Worm (Caenorhabditis elegans) whole organism, L4 larva: Measurements from ENCODE around the gene C50H2.4.

Experiments used
- D1046.2 ChIP-seq: fragments of 200-800 bp; sonication (Bioruptor generic); IDR thresholded peaks from 2 replicates; pipeline ENCODE4 v1.3.6; 2022; ENCODE audit warnings: missing genetic modification characterization, missing compliant biosample characterization
- F10B5.3 ChIP-seq: sonication (generic microtip); optimal IDR thresholded peaks from 2 replicates; lab custom pipeline; 2016; ENCODE audit warnings: mild to moderate bottlenecking, missing genetic modification characterization, missing compliant biosample characterization
- F26F4.8 ChIP-seq: fragments of 200-800 bp; sonication (Bioruptor generic); conservative IDR thresholded peaks from 2 replicates; pipeline ENCODE4 v1.3.6; 2022; ENCODE audit warnings: missing genetic modification characterization, missing compliant biosample characterization
- F44E2.7 ChIP-seq: fragments of 200-800 bp; sonication (Bioruptor generic); IDR thresholded peaks from 2 replicates; pipeline ENCODE4 v2.1.2; 2022; ENCODE audit warnings: missing genetic modification characterization, missing compliant biosample characterization
- R02D3.7 ChIP-seq: fragments of 150-350 bp; sonication (generic microtip); optimal IDR thresholded peaks from 3 replicates; lab custom pipeline; 2014; ENCODE audit warnings: missing biosample characterization, missing genetic modification characterization
- Y48G9A.11 ChIP-seq: fragments of 200-800 bp; sonication (Bioruptor generic); IDR thresholded peaks from 2 replicates; pipeline ENCODE4 v1.3.6; 2022; ENCODE audit warnings: missing genetic modification reagents, missing genetic modification characterization, missing compliant biosample characterization
- Y5F2A.4 ChIP-seq: fragments of 200-800 bp; sonication (Bioruptor generic); optimal IDR thresholded peaks from 2 replicates; lab custom pipeline; 2018; ENCODE audit warnings: mild to moderate bottlenecking, missing genetic modification characterization, missing compliant biosample characterization
- Y75B8A.6 ChIP-seq: fragments of 200-800 bp; sonication (Bioruptor generic); IDR thresholded peaks from 2 replicates; pipeline ENCODE4 v1.3.6; 2022; ENCODE audit warnings: missing genetic modification reagents, missing genetic modification characterization, missing compliant biosample characterization
- aha-1 ChIP-seq: fragments of 150-350 bp; peaks from one replicate; lab custom pipeline; 2014; ENCODE audit warnings: missing biosample characterization, missing genetic modification characterization
- ama-1 ChIP-seq: fragments of 150-350 bp; optimal IDR thresholded peaks from 2 replicates; lab custom pipeline; 2014; ENCODE audit warnings: inconsistent platforms, mixed read lengths
- arid-1 ChIP-seq: fragments of 200-800 bp; sonication (Bioruptor generic); conservative IDR thresholded peaks from 2 replicates; pipeline ENCODE4 v1.3.6; 2022; ENCODE audit warnings: missing genetic modification reagents, missing genetic modification characterization, missing compliant biosample characterization
- ceh-20 ChIP-seq: fragments of 200-800 bp; sonication (Bioruptor generic); IDR thresholded peaks from 2 replicates; pipeline ENCODE4 v1.3.6; 2022; ENCODE audit warnings: missing genetic modification reagents, missing genetic modification characterization, missing compliant biosample characterization
- ceh-82 ChIP-seq: sonication (generic microtip); optimal IDR thresholded peaks from 2 replicates; lab custom pipeline; 2017; ENCODE audit warnings: missing biosample characterization, missing genetic modification characterization
- daf-12 ChIP-seq: fragments of 150-350 bp; optimal IDR thresholded peaks from 2 replicates; lab custom pipeline; 2014; ENCODE audit warnings: missing biosample characterization, missing genetic modification reagents, missing genetic modification characterization
- daf-16 ChIP-seq, 3 experiments: sonication (generic microtip); optimal IDR thresholded peaks; 2 replicates each; lab custom pipeline; 2016 to 2017; ENCODE audit warnings: missing genetic modification characterization in 3 of 3, missing genetic modification reagents in 3 of 3, mild to moderate bottlenecking in 2 of 3, missing compliant biosample characterization in 2 of 3, missing biosample characterization in 1 of 3, moderate library complexity in 1 of 3
- dmd-6 ChIP-seq: fragments of 200-800 bp; sonication (Bioruptor generic); IDR thresholded peaks from 2 replicates; pipeline ENCODE4 v1.3.6; 2022; ENCODE audit warnings: missing genetic modification reagents, missing genetic modification characterization, missing compliant biosample characterization
- dve-1 ChIP-seq: sonication (generic microtip); optimal IDR thresholded peaks from 2 replicates; lab custom pipeline; 2017; ENCODE audit warnings: antibody characterized with exemption, mild to moderate bottlenecking, missing genetic modification characterization, missing compliant biosample characterization; ENCODE audit not compliant: insufficient read depth
- egl-43 ChIP-seq: fragments of 200-800 bp; sonication (Bioruptor generic); IDR thresholded peaks from 2 replicates; pipeline ENCODE4 v1.3.6; 2022; ENCODE audit warnings: missing genetic modification reagents, missing genetic modification characterization, missing compliant biosample characterization
- fkh-10 ChIP-seq: fragments of 150-350 bp; optimal IDR thresholded peaks from 2 replicates; lab custom pipeline; 2014; ENCODE audit warnings: missing biosample characterization, missing genetic modification reagents, missing genetic modification characterization
- hlh-11 ChIP-seq: fragments of 200-800 bp; sonication (Bioruptor generic); optimal IDR thresholded peaks from 2 replicates; lab custom pipeline; 2018; ENCODE audit warnings: mild to moderate bottlenecking, missing genetic modification characterization, missing compliant biosample characterization
- hlh-30 ChIP-seq: sonication (generic microtip); optimal IDR thresholded peaks from 2 replicates; lab custom pipeline; 2017; ENCODE audit warnings: antibody characterized with exemption, mild to moderate bottlenecking, missing genetic modification characterization, missing compliant biosample characterization; ENCODE audit not compliant: insufficient read depth
- lin-38 ChIP-seq: fragments of 200-800 bp; sonication (Bioruptor generic); IDR thresholded peaks from 2 replicates; pipeline ENCODE4 v1.3.6; 2022; ENCODE audit warnings: missing genetic modification reagents, missing genetic modification characterization, missing compliant biosample characterization
- lsy-2 ChIP-seq, 2 experiments: fragments of 150-350 bp in 1 of 2; sonication (generic microtip) in 1 of 2; optimal IDR thresholded peaks; 2 replicates each; lab custom pipeline; 2014 to 2017; ENCODE audit warnings: missing biosample characterization in 2 of 2, missing genetic modification characterization in 2 of 2
- madf-5 ChIP-seq, 2 experiments: fragments of 200-800 bp; sonication (Bioruptor generic); IDR thresholded peaks; 2 replicates each; pipeline ENCODE4 v1.3.6; 2022; ENCODE audit warnings: missing compliant biosample characterization in 2 of 2, missing genetic modification characterization in 2 of 2
- madf-9 ChIP-seq: fragments of 200-800 bp; sonication (Bioruptor generic); conservative IDR thresholded peaks from 2 replicates; pipeline ENCODE4 v1.3.6; 2022; ENCODE audit warnings: missing genetic modification reagents, missing genetic modification characterization, missing compliant biosample characterization
- mdl-1 ChIP-seq, 2 experiments: fragments of 150-350 bp in 1 of 2; sonication (generic microtip) in 1 of 2; optimal IDR thresholded peaks; 2 replicates each; lab custom pipeline; 2014 to 2017; ENCODE audit warnings: missing biosample characterization in 2 of 2, missing genetic modification characterization in 2 of 2
- mep-1 ChIP-seq: fragments of 150-350 bp; sonication (generic microtip); optimal IDR thresholded peaks from 3 replicates; lab custom pipeline; 2014; ENCODE audit warnings: missing biosample characterization, missing genetic modification characterization
- nhr-10 ChIP-seq: fragments of 150-350 bp; optimal IDR thresholded peaks from 2 replicates; lab custom pipeline; 2014; ENCODE audit warnings: missing biosample characterization, missing genetic modification characterization
- nhr-11 ChIP-seq: fragments of 150-350 bp; optimal IDR thresholded peaks from 2 replicates; lab custom pipeline; 2014; ENCODE audit warnings: missing biosample characterization, missing genetic modification characterization
- nhr-111 ChIP-seq: fragments of 200-800 bp; sonication (Bioruptor generic); optimal IDR thresholded peaks from 2 replicates; lab custom pipeline; 2018; ENCODE audit warnings: mild to moderate bottlenecking, missing genetic modification characterization, missing compliant biosample characterization
- nhr-28 ChIP-seq: fragments of 150-350 bp; optimal IDR thresholded peaks from 2 replicates; lab custom pipeline; 2014; ENCODE audit warnings: missing biosample characterization, missing genetic modification characterization
- nhr-41 ChIP-seq: fragments of 200-800 bp; sonication (Bioruptor generic); IDR thresholded peaks from 2 replicates; pipeline ENCODE4 v1.3.6; 2022; ENCODE audit warnings: missing genetic modification reagents, missing genetic modification characterization, missing compliant biosample characterization
- nhr-42 ChIP-seq: fragments of 200-800 bp; sonication (Bioruptor generic); IDR thresholded peaks from 2 replicates; pipeline ENCODE4 v1.3.6; 2022; ENCODE audit warnings: missing genetic modification characterization, missing compliant biosample characterization
- nhr-48 ChIP-seq: sonication (generic microtip); optimal IDR thresholded peaks from 2 replicates; lab custom pipeline; 2016; ENCODE audit warnings: mild to moderate bottlenecking, missing genetic modification characterization, missing compliant biosample characterization
- pha-4 ChIP-seq, 2 experiments: fragments of 150-350 bp in 1 of 2; fragments of 200-800 bp in 1 of 2; sonication (Bioruptor generic) in 1 of 2; IDR thresholded peaks in 1 of 2; optimal IDR thresholded peaks in 1 of 2; 2 replicates each; pipeline versions ENCODE4 v1.3.6 to Lab custom; 2014 to 2022; ENCODE audit warnings: missing genetic modification characterization in 2 of 2, missing genetic modification reagents in 2 of 2, missing biosample characterization in 1 of 2, missing compliant biosample characterization in 1 of 2
- php-3 ChIP-seq: fragments of 200-800 bp; sonication (Bioruptor generic); IDR thresholded peaks from 2 replicates; pipeline ENCODE4 v1.3.6; 2022; ENCODE audit warnings: missing genetic modification reagents, missing genetic modification characterization, missing compliant biosample characterization
- pqm-1 ChIP-seq: sonication (generic microtip); optimal IDR thresholded peaks from 2 replicates; lab custom pipeline; 2017; ENCODE audit warnings: missing biosample characterization, missing genetic modification characterization
- spr-3 ChIP-seq: fragments of 200-800 bp; sonication (Bioruptor generic); optimal IDR thresholded peaks from 2 replicates; lab custom pipeline; 2018; ENCODE audit warnings: mild to moderate bottlenecking, missing genetic modification characterization, missing compliant biosample characterization
- tra-1 ChIP-seq: fragments of 200-800 bp; sonication (Bioruptor generic); IDR thresholded peaks from 2 replicates; pipeline ENCODE4 v1.3.6; 2022; ENCODE audit warnings: missing genetic modification reagents, missing genetic modification characterization, missing compliant biosample characterization
- unc-130 ChIP-seq: sonication (generic microtip); optimal IDR thresholded peaks from 2 replicates; lab custom pipeline; 2016; ENCODE audit warnings: missing genetic modification reagents, missing genetic modification characterization, missing compliant biosample characterization
- unc-62 ChIP-seq, 3 experiments: fragments of 150-350 bp in 1 of 3; sonication (generic microtip); optimal IDR thresholded peaks in 2 of 3; peaks in 1 of 3; 1 replicate in 1 of 3; 2 replicates in 2 of 3; lab custom pipeline; 2014 to 2017; ENCODE audit warnings: missing biosample characterization in 3 of 3, missing genetic modification characterization in 3 of 3, missing genetic modification reagents in 3 of 3, missing genotype in 1 of 3
- zag-1 ChIP-seq: fragments of 150-350 bp; optimal IDR thresholded peaks from 2 replicates; lab custom pipeline; 2014; ENCODE audit warnings: missing biosample characterization, missing genetic modification characterization
- ztf-11 ChIP-seq: fragments of 150-350 bp; optimal IDR thresholded peaks from 2 replicates; lab custom pipeline; 2014; ENCODE audit warnings: missing biosample characterization, missing genetic modification characterization

The C50H2.4 gene

ce11 chrV:9921288-9921687 lies 4.5 kb downstream of the C50H2.4 start, which contains the start of gene ceh-75:
Gene ceh-75 (plus strand): TSS chrV:9921337.
- peak in 1 of 2 experiments; percentile 99 for TF ChIP-seq unc-62 (GFP tag; optimal IDR thresholded peaks at IDR 0.05 in 1 of 2; lab: Kevin White, UChicago)
- no peak for TF ChIP-seq unc-62 (tag; optimal IDR thresholded peaks at IDR 0.05; lab: Kevin White, UChicago)
- TF ChIP-seq Y5F2A.4 (GFP tag; lab: Kevin White, UChicago), result no peak
- TF ChIP-seq hlh-30 (tag; lab: Kevin White, UChicago), result no peak
- TF ChIP-seq, all 104 proteins: peak for 1

- no peak for TF ChIP-seq nhr-42
Observed at ce11 chrV:9922481-9922880, 5.7 kb downstream of the C50H2.4 start, which contains the start of gene C50H2.7. Gene C50H2.7 (plus strand): TSS chrV:9922781.

- TF ChIP-seq egl-43 (GFP tag; lab: Robert Waterston, UW) (no peak), madf-5 (GFP tag; IDR thresholded peaks at IDR 0.05; lab: Robert Waterston, UW) (no peak), pqm-1 (no peak), hlh-30 (tag; lab: Kevin White, UChicago) (no peak), mep-1 (tag; lab: Kevin White, UChicago) (no peak), dmd-6 (GFP tag; lab: Robert Waterston, UW) (peak; percentile 34; the same call in 1 of the 2 replicates), unc-130 (GFP tag; lab: Kevin White, UChicago) (no peak), F44E2.7 (GFP tag; lab: Robert Waterston, UW) (no peak), D1046.2 (no peak), nhr-10 (tag; lab: Kevin White, UChicago) (no peak), pha-4 (GFP tag; IDR thresholded peaks at IDR 0.05; lab: Robert Waterston, UW) (no peak), pha-4 (tag; optimal IDR thresholded peaks at IDR 0.05; lab: Kevin White, UChicago) (no peak), nhr-28 (tag; lab: Kevin White, UChicago) (peak; percentile 42), lsy-2 (tag; optimal IDR thresholded peaks at IDR 0.05; lab: Kevin White, UChicago) (no peak), mdl-1 (tag; optimal IDR thresholded peaks at IDR 0.05; lab: Kevin White, UChicago) (no peak), ztf-11 (tag; lab: Kevin White, UChicago) (no peak), lin-38 (no peak), nhr-11 (tag; lab: Kevin White, UChicago) (no peak), R02D3.7 (no peak), spr-3 (no peak), zag-1 (tag; lab: Kevin White, UChicago) (no peak), Y75B8A.6 (GFP tag; lab: Robert Waterston, UW) (no peak), hlh-11 (tag; lab: Kevin White, UChicago) (no peak), aha-1 (tag; lab: Kevin White, UChicago) (peak; percentile 91), madf-9 (GFP tag; lab: Robert Waterston, UW) (no peak), ceh-82 (tag; lab: Kevin White, UChicago) (no peak)
- TF ChIP-seq, all 104 proteins: peak for 3
Observed at ce11 chrV:9924389-9924788, 7.6 kb downstream of the C50H2.4 start.

ce11 chrV:9925647-9926046 lies 8.9 kb downstream of the C50H2.4 start:
- TF ChIP-seq pqm-1 (peak; percentile 97), ama-1 (lab: Kevin White, UChicago) (no peak), lin-38 (no peak), daf-16 (GFP tag; optimal IDR thresholded peaks at IDR 0.05; lab: Kevin White, UChicago) (peak in 1 of 2 experiments; percentile 17), daf-16 (tag; optimal IDR thresholded peaks at IDR 0.05; lab: Kevin White, UChicago) (peak; percentile 59), tra-1 (GFP tag; lab: Robert Waterston, UW) (no peak), madf-5 (GFP tag; IDR thresholded peaks at IDR 0.05; lab: Robert Waterston, UW) (no peak), nhr-111 (GFP tag; lab: Kevin White, UChicago) (no peak), nhr-28 (tag; lab: Kevin White, UChicago) (peak; percentile 76), php-3 (GFP tag; lab: Robert Waterston, UW) (0 out of 2 replicates have a peak, but pooled peaks have one; percentile 37), arid-1 (GFP tag; lab: Robert Waterston, UW) (no peak), dmd-6 (GFP tag; lab: Robert Waterston, UW) (peak; percentile 61), nhr-41 (GFP tag; lab: Robert Waterston, UW) (peak; percentile 23; the same call in 1 of the 2 replicates), dve-1 (tag; lab: Kevin White, UChicago) (peak; percentile 61), ceh-20 (GFP tag; lab: Robert Waterston, UW) (no peak), mep-1 (tag; lab: Kevin White, UChicago) (no peak), F10B5.3 (tag; lab: Kevin White, UChicago) (no peak), daf-12 (tag; lab: Kevin White, UChicago) (no peak), spr-3 (no peak), Y48G9A.11 (GFP tag; lab: Robert Waterston, UW) (no peak), nhr-48 (tag; lab: Kevin White, UChicago) (peak; percentile 12), F26F4.8 (GFP tag; lab: Robert Waterston, UW) (no peak), fkh-10 (no peak), nhr-11 (tag; lab: Kevin White, UChicago) (no peak), hlh-11 (tag; lab: Kevin White, UChicago) (peak; percentile 74)
